Worm (Caenorhabditis elegans) whole organism, dauer: ENCODE results near the gene xbx-4.

ENCODE experiments used
- unc-62 ChIP-seq: sonication (generic microtip); optimal IDR thresholded peaks from 2 replicates; lab custom pipeline; 2017; ENCODE audit warnings: missing biosample characterization, missing genetic modification reagents, missing genetic modification characterization

The xbx-4 gene

ce11 chrIV:2136607-2137006 lies 22.2 kb downstream of the xbx-4 start, which contains the start of gene test-1:
Gene test-1 (plus strand): TSS chrIV:2136951.
- no peak for TF ChIP-seq unc-62 (GFP tag; lab: Kevin White, UChicago)

DNA sequence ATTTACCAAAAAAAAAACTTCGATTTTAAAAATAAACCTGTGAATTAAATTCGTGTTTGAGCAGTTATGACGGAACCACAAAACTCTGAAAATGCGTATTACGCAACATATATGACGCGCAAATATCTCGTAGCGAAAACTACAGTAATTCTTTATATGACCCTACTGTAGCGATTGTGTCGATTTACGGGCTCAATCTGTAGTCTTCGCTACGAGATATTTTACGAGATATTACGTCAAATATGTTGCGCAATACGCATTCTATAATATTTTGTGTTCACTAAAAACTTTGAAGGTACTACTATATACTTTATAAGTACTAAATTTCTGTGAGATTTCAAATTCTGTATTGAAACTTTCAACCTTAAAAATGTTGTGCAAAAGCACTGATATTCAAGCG lies 23.0 kb downstream of the xbx-4 start:
- TF ChIP-seq unc-62 (GFP tag; lab: Kevin White, UChicago): no peak

- no peak for TF ChIP-seq unc-62 (GFP tag; lab: Kevin White, UChicago)
Observed at ce11 chrIV:2140543-2140942, 26.1 kb downstream of the xbx-4 start, which contains the start of gene C54E4.12. Gene C54E4.12 (minus strand): TSS chrIV:2140643.

ce11 chrIV:2142320-2142719 lies 27.9 kb downstream of the xbx-4 start:
- no peak for TF ChIP-seq unc-62 (GFP tag; lab: Kevin White, UChicago)

DNA sequence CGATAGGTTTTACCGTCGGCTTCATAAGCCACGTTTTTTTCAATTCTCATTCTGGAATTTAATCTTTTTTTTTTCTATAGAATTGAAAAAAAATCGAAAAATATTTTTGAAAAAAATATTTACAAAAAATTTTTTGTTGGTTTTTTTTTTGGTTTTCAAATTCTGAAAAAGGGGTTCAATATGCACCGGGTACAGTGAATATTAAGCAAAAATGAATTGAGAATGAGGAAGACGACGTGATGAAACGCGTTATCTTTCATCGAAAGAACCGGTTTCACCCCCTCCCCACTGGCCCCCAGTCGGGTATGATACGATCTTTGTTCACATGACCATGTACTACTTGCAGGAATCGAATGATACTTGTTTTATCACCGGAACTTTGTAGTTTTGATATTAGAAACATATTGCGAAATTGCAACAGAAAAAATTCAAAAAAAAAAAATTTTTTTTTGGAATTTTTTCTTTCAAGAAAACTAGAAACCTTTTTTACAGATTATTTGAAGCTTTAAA lies 34.9 kb downstream of the xbx-4 start, which contains the start of gene C54E4.5:
TSS of gene C54E4.5 (minus strand) at position 51 of the 510 bp plus-strand sequence.
- no peak for TF ChIP-seq unc-62 (GFP tag; lab: Kevin White, UChicago)

ce11 chrIV:2156239-2156638 lies 41.8 kb downstream of the xbx-4 start:
- no peak for TF ChIP-seq unc-62 (GFP tag; lab: Kevin White, UChicago)

DNA sequence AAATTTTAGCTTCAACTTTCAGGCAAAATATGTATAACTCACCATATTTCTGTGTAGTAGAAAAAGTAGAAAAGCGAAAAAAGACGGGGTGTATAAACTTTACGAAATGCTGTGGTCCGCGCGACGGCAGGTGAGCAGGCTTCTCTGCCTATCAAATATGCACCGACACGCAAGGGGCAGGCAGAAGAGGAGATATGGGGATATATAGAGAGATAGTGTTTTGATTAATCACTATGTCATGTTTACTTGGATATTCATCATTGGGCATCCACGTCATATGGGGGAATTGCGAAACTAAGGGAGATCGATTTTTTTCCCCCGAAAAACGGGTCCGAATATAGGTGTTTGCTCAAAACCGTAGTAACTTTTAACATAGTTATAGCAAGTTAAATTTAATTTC lies 44.6 kb downstream of the xbx-4 start, which contains the start of gene gcy-37:
TSS of gene gcy-37 (minus strand) at position 101 of the 400 bp plus-strand sequence.
- TF ChIP-seq unc-62 (GFP tag; lab: Kevin White, UChicago): no peak

DNA sequence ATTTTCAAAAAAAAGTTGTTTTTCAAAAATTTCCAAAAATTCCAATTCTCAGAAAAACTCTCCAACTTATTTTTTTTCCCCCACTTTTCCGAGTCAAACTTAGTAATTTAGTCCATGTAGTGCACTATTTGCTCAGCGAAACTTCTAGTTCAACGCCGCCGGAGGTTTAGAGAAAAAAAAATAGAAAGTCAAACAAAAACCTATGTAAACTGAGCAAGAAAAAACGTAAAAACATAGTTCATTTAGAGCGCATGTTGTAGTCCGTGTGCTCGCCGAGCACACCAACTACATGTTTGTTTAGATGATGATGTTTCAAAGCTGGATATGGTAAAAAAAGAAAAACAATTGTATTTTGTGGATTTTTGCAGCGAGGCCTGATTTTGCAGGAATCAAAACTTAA lies 47.8 kb downstream of the xbx-4 start:
- TF ChIP-seq unc-62 (GFP tag; lab: Kevin White, UChicago): no peak
